Fruit fly (Drosophila melanogaster) whole organism, embryonic: Measurements from ENCODE around the gene mtsh.

ENCODE experiments used
- Abd-B ChIP-seq: fragments of 200-800 bp; sonication (Bioruptor generic); optimal IDR thresholded peaks from 2 replicates; lab custom pipeline; 2018; ENCODE audit warnings: missing biosample characterization, mild to moderate bottlenecking, missing genetic modification characterization, moderate library complexity
- Atf-2 ChIP-seq: fragments of 200-800 bp; sonication (Bioruptor generic); optimal IDR thresholded peaks from 2 replicates; lab custom pipeline; 2016; ENCODE audit warnings: missing biosample characterization, missing genetic modification characterization
- Bgb ChIP-seq: fragments of 200-800 bp; sonication (Bioruptor generic); IDR thresholded peaks from 2 replicates; pipeline ENCODE4 v1.3.6; 2022; ENCODE audit warnings: missing biosample characterization, missing genetic modification characterization; ENCODE audit not compliant: partially characterized antibody
- CG10654 ChIP-seq: fragments of 200-800 bp; sonication (Bioruptor generic); optimal IDR thresholded peaks from 2 replicates; lab custom pipeline; 2016; ENCODE audit warnings: missing biosample characterization, missing genetic modification characterization
- CG11723 ChIP-seq: fragments of 200-800 bp; sonication (Bioruptor generic); optimal IDR thresholded peaks from 2 replicates; lab custom pipeline; 2017; ENCODE audit warnings: missing biosample characterization, mild to moderate bottlenecking, missing genetic modification characterization
- CG12769 ChIP-seq: fragments of 200-800 bp; sonication (Bioruptor generic); optimal IDR thresholded peaks from 2 replicates; lab custom pipeline; 2019; ENCODE audit warnings: missing biosample characterization, mild to moderate bottlenecking, missing genetic modification characterization, moderate library complexity
- CG15073 ChIP-seq: fragments of 200-800 bp; sonication (Bioruptor generic); optimal IDR thresholded peaks from 2 replicates; lab custom pipeline; 2016; ENCODE audit warnings: missing biosample characterization, missing genetic modification characterization
- CG1529 ChIP-seq: fragments of 200-800 bp; sonication (Bioruptor generic); optimal IDR thresholded peaks from 3 replicates; lab custom pipeline; 2018; ENCODE audit warnings: missing biosample characterization, missing genetic modification characterization
- CG15479 ChIP-seq: fragments of 200-800 bp; sonication (Bioruptor generic); optimal IDR thresholded peaks from 3 replicates; lab custom pipeline; 2019; ENCODE audit warnings: missing biosample characterization, mild to moderate bottlenecking, missing genetic modification characterization, moderate library complexity
- CG15696 ChIP-seq: fragments of 200-800 bp; sonication (Bioruptor generic); optimal IDR thresholded peaks from 2 replicates; lab custom pipeline; 2019; ENCODE audit warnings: missing biosample characterization, mild to moderate bottlenecking, missing genetic modification characterization, moderate library complexity
- CG1603 ChIP-seq: fragments of 200-800 bp; sonication (Bioruptor generic); optimal IDR thresholded peaks from 2 replicates; lab custom pipeline; 2019; ENCODE audit warnings: missing biosample characterization, mild to moderate bottlenecking, missing genetic modification characterization, moderate library complexity
- CG2120 ChIP-seq: fragments of 200-800 bp; sonication (Bioruptor generic); optimal IDR thresholded peaks from 3 replicates; lab custom pipeline; 2016; ENCODE audit warnings: missing biosample characterization, missing genetic modification characterization
- CG2712 ChIP-seq: fragments of 200-800 bp; optimal IDR thresholded peaks from 3 replicates; lab custom pipeline; 2019; ENCODE audit warnings: missing biosample characterization, mild to moderate bottlenecking, missing genetic modification characterization, moderate library complexity
- CG30431 ChIP-seq: fragments of 200-800 bp; sonication (Bioruptor generic); optimal IDR thresholded peaks from 2 replicates; lab custom pipeline; 2017; ENCODE audit warnings: missing biosample characterization, missing genetic modification characterization
- CG31441 ChIP-seq: fragments of 200-800 bp; sonication (Bioruptor generic); IDR thresholded peaks from 2 replicates; pipeline ENCODE4 v1.3.6; 2022; ENCODE audit warnings: missing biosample characterization, missing genetic modification characterization
- CG3838 ChIP-seq: fragments of 200-800 bp; sonication (Bioruptor generic); optimal IDR thresholded peaks from 3 replicates; lab custom pipeline; 2016; ENCODE audit warnings: missing biosample characterization, missing genetic modification characterization
- CG4360 ChIP-seq: fragments of 200-800 bp; sonication (Bioruptor generic); IDR thresholded peaks from 2 replicates; pipeline ENCODE4 v1.3.6; 2022; ENCODE audit warnings: missing biosample characterization, missing genetic modification characterization
- CG4424 ChIP-seq: fragments of 200-800 bp; sonication (Bioruptor generic); optimal IDR thresholded peaks from 3 replicates; lab custom pipeline; 2016; ENCODE audit warnings: missing biosample characterization, missing genetic modification characterization
- CG6254 ChIP-seq: fragments of 200-800 bp; sonication (Bioruptor generic); optimal IDR thresholded peaks from 3 replicates; lab custom pipeline; 2017; ENCODE audit warnings: mild to moderate bottlenecking, missing biosample characterization, missing genetic modification reagents, missing genetic modification characterization
- CG6689 ChIP-seq: fragments of 200-800 bp; sonication (Bioruptor generic); IDR thresholded peaks from 2 replicates; pipeline ENCODE4 v1.3.6; 2022; ENCODE audit warnings: missing biosample characterization, missing genetic modification characterization
- CG7271 ChIP-seq: fragments of 200-800 bp; sonication (Bioruptor generic); optimal IDR thresholded peaks from 2 replicates; lab custom pipeline; 2018; ENCODE audit warnings: missing biosample characterization, mild to moderate bottlenecking, missing genetic modification characterization, moderate library complexity
- CG7556 ChIP-seq: fragments of 200-800 bp; sonication (Bioruptor generic); optimal IDR thresholded peaks from 2 replicates; lab custom pipeline; 2017; ENCODE audit warnings: missing biosample characterization, mild to moderate bottlenecking, missing genetic modification characterization
- CG8359 ChIP-seq: fragments of 200-800 bp; sonication (Bioruptor generic); optimal IDR thresholded peaks from 2 replicates; lab custom pipeline; 2017; ENCODE audit warnings: missing biosample characterization, mild to moderate bottlenecking, missing genetic modification characterization, borderline replicate concordance
- Doc3 ChIP-seq: fragments of 200-800 bp; sonication (Bioruptor generic); IDR thresholded peaks from 3 replicates; pipeline ENCODE4 v1.3.6; 2022; ENCODE audit warnings: missing biosample characterization, missing genetic modification characterization; ENCODE audit not compliant: partially characterized antibody
- H2.0 ChIP-seq: fragments of 200-800 bp; sonication (Bioruptor generic); IDR thresholded peaks from 2 replicates; pipeline ENCODE4 v1.3.6; 2022; ENCODE audit warnings: missing biosample characterization, missing genetic modification characterization
- HmgD ChIP-seq: fragments of 200-800 bp; sonication (Bioruptor generic); optimal IDR thresholded peaks from 3 replicates; lab custom pipeline; 2016; ENCODE audit warnings: missing biosample characterization, missing genetic modification characterization
- Hmr ChIP-seq: fragments of 200-800 bp; sonication (Bioruptor generic); optimal IDR thresholded peaks from 3 replicates; lab custom pipeline; 2017; ENCODE audit warnings: mild to moderate bottlenecking, missing biosample characterization, missing genetic modification reagents, missing genetic modification characterization
- Hr3 ChIP-seq: fragments of 200-800 bp; sonication (Bioruptor generic); optimal IDR thresholded peaks from 3 replicates; lab custom pipeline; 2016; ENCODE audit warnings: missing biosample characterization, missing genetic modification characterization
- Hr78 ChIP-seq, 2 experiments: fragments of 200-800 bp in 1 of 2; fragments of >200 bp in 1 of 2; sonication (Bioruptor generic) in 1 of 2; optimal IDR thresholded peaks; 2 replicates each; lab custom pipeline; 2017 to 2019; ENCODE audit warnings: missing biosample characterization in 2 of 2, missing genetic modification characterization in 2 of 2, mild to moderate bottlenecking in 1 of 2, moderate library complexity in 1 of 2
- Mad ChIP-seq: fragments of 200-800 bp; sonication (Bioruptor generic); optimal IDR thresholded peaks from 2 replicates; lab custom pipeline; 2016; ENCODE audit warnings: missing biosample characterization, missing genetic modification characterization
- Meics ChIP-seq: fragments of 200-800 bp; sonication (Bioruptor generic); optimal IDR thresholded peaks from 2 replicates; lab custom pipeline; 2017; ENCODE audit warnings: missing biosample characterization, mild to moderate bottlenecking, missing genetic modification characterization
- Neu2 ChIP-seq: fragments of 200-800 bp; sonication (Bioruptor generic); optimal IDR thresholded peaks from 3 replicates; lab custom pipeline; 2016; ENCODE audit warnings: missing biosample characterization, missing genetic modification characterization, borderline replicate concordance
- Nf-YA ChIP-seq: fragments of 200-800 bp; sonication (Bioruptor generic); IDR thresholded peaks from 2 replicates; pipeline ENCODE4 v1.3.6; 2022; ENCODE audit warnings: missing biosample characterization, missing genetic modification characterization
- Side ChIP-seq: fragments of 200-800 bp; sonication (Bioruptor generic); optimal IDR thresholded peaks from 2 replicates; lab custom pipeline; 2016; ENCODE audit warnings: missing biosample characterization, missing genetic modification characterization
- Six4 ChIP-seq: fragments of 200-800 bp; sonication (Bioruptor generic); optimal IDR thresholded peaks from 2 replicates; lab custom pipeline; 2016; ENCODE audit warnings: missing biosample characterization, missing genetic modification characterization
- Sox102F ChIP-seq: fragments of 200-800 bp; sonication (Bioruptor generic); optimal IDR thresholded peaks from 2 replicates; lab custom pipeline; 2018; ENCODE audit warnings: missing biosample characterization, mild to moderate bottlenecking, missing genetic modification characterization, moderate library complexity
- TFAM ChIP-seq: fragments of 200-800 bp; sonication (Bioruptor generic); optimal IDR thresholded peaks from 2 replicates; lab custom pipeline; 2017; ENCODE audit warnings: missing biosample characterization, missing genetic modification characterization, inconsistent platforms
- abd-A ChIP-seq: fragments of 200-800 bp; sonication (Bioruptor generic); optimal IDR thresholded peaks from 3 replicates; lab custom pipeline; 2019; ENCODE audit warnings: missing biosample characterization, mild to moderate bottlenecking, missing genetic modification characterization, moderate library complexity
- cas ChIP-seq: fragments of 200-800 bp; sonication (Bioruptor generic); IDR thresholded peaks from 2 replicates; pipeline ENCODE4 v1.3.6; 2022; ENCODE audit warnings: missing biosample characterization, missing genetic modification characterization
- crp ChIP-seq, 2 experiments: fragments of 200-800 bp; sonication (Bioruptor generic); optimal IDR thresholded peaks; 2 replicates in 1 of 2; 3 replicates in 1 of 2; lab custom pipeline; 2017; ENCODE audit warnings: missing biosample characterization in 2 of 2, missing genetic modification characterization in 2 of 2, mild to moderate bottlenecking in 1 of 2, moderate library complexity in 1 of 2
- cwo ChIP-seq: fragments of 200-800 bp; sonication (Bioruptor generic); optimal IDR thresholded peaks from 3 replicates; lab custom pipeline; 2017; ENCODE audit warnings: missing biosample characterization, missing genetic modification characterization, mild to moderate bottlenecking, moderate library complexity, missing genetic modification reagents
- dimm ChIP-seq: fragments of 200-800 bp; sonication (Bioruptor generic); IDR thresholded peaks from 2 replicates; pipeline ENCODE4 v1.3.6; 2022; ENCODE audit warnings: missing biosample characterization, missing genetic modification characterization
- dmrt99B ChIP-seq: fragments of 200-800 bp; sonication (Bioruptor generic); optimal IDR thresholded peaks from 2 replicates; lab custom pipeline; 2018; ENCODE audit warnings: missing biosample characterization, mild to moderate bottlenecking, missing genetic modification characterization, moderate library complexity
- fd64A ChIP-seq: fragments of 200-800 bp; sonication (Bioruptor generic); optimal IDR thresholded peaks from 3 replicates; lab custom pipeline; 2018; ENCODE audit warnings: missing biosample characterization, mild to moderate bottlenecking, missing genetic modification characterization
- h ChIP-seq: fragments of >200 bp; optimal IDR thresholded peaks from 2 replicates; lab custom pipeline; 2017
- lbe ChIP-seq: fragments of 200-800 bp; sonication (Bioruptor generic); optimal IDR thresholded peaks from 2 replicates; lab custom pipeline; 2016; ENCODE audit warnings: missing biosample characterization, mild to moderate bottlenecking, missing genetic modification characterization
- lmd ChIP-seq: fragments of 200-800 bp; sonication (Bioruptor generic); IDR thresholded peaks from 2 replicates; pipeline ENCODE4 v1.3.6; 2022; ENCODE audit warnings: missing biosample characterization, missing genetic modification characterization
- lola ChIP-seq, 3 experiments: fragments of >200 bp in 2 of 3; fragments of 200-800 bp in 1 of 3; sonication (Bioruptor generic) in 1 of 3; optimal IDR thresholded peaks; 2 replicates each; lab custom pipeline; 2017 to 2019; ENCODE audit warnings: missing biosample characterization in 3 of 3, missing genetic modification characterization in 3 of 3, mild to moderate bottlenecking in 1 of 3, moderate library complexity in 1 of 3

The mtsh gene

DNA sequence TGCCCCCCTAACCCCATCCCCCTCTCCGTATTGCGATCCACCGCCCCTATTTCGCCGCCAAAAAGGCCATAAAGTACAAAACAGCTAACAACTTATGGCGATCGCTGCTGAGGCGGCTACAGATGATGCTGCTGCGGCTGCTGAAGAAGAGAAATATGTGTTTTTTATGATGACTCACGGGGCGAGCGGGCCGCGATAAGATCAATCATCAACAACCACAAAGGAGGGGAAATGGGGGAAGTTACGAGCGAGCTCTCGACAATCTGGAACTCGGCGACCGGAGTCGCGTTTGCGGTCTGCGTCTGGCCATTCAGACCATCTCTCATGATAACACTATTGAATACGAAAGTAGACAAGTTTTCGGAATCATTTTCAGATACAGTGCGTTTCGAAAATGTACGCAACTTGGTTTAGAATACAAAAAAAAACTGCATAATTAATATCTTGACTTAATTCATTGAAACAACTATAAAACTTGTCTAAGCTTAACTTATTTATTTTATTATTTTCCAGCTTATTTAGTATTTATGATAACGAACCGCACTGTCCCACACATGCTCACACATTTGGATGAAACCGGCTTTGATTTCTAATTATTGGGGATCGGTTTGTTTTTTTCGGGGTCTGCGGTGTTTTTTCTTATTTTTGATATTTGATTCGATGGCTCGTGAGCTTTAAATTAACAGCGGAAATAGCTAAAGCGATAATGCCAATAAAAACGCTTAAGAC, 27.4 kb downstream of the mtsh start (continued):
- TF ChIP-seq Side (GFP tag; lab: Kevin White, UChicago) (peak; percentile 95), CG1603 (tag; lab: Kevin White, UChicago) (peak; percentile 93), dmrt99B (tag; lab: Kevin White, UChicago) (peak; percentile 97), cas (GFP tag; lab: Robert Waterston, UW) (peak; percentile 92), CG8359 (GFP tag; lab: Kevin White, UChicago) (peak; percentile 82), lola (GFP tag; optimal IDR thresholded peaks at IDR 0.05; lab: Kevin White, UChicago) (peak in 1 of 3 experiments; percentile 92), CG7271 (tag; lab: Kevin White, UChicago) (peak; percentile 80), CG11723 (GFP tag; lab: Kevin White, UChicago) (peak; percentile 92), Hmr (GFP tag; lab: Kevin White, UChicago) (peak; percentile 95), CG2120 (GFP tag; lab: Kevin White, UChicago) (peak; percentile 97), crp (GFP tag; optimal IDR thresholded peaks at IDR 0.05; lab: Kevin White, UChicago) (peak in 1 of 2 experiments; percentile 63), CG30431 (GFP tag; lab: Kevin White, UChicago) (peak; percentile 85), CG4360 (GFP tag; lab: Robert Waterston, UW) (peak; percentile 82), Bgb (no peak), h (lab: Kevin White, UChicago) (no peak), CG15696 (tag; lab: Kevin White, UChicago) (peak; percentile 87), Abd-B (GFP tag; lab: Kevin White, UChicago) (peak; percentile 87), Hr78 (GFP tag; optimal IDR thresholded peaks at IDR 0.05; lab: Kevin White, UChicago) (peak in 1 of 2 experiments; percentile 95), CG1529 (peak; percentile 93), lbe (GFP tag; lab: Kevin White, UChicago) (peak; percentile 32), H2.0 (GFP tag; lab: Robert Waterston, UW) (peak; percentile 96), dimm (peak; percentile 94), Meics (GFP tag; lab: Kevin White, UChicago) (peak; percentile 96), CG6254 (GFP tag; lab: Kevin White, UChicago) (peak; percentile 91), TFAM (GFP tag; lab: Kevin White, UChicago) (peak; percentile 77), Six4 (GFP tag; lab: Kevin White, UChicago) (peak; percentile 95), CG15479 (GFP tag; lab: Kevin White, UChicago) (no peak), fd64A (GFP tag; lab: Kevin White, UChicago) (peak; percentile 91), CG4424 (peak; percentile 96), CG3838 (peak; percentile 77), HmgD (peak; percentile 75), Hr3 (GFP tag; lab: Kevin White, UChicago) (peak; percentile 93), Mad (GFP tag; lab: Kevin White, UChicago) (peak; percentile 90), lmd (GFP tag; lab: Robert Waterston, UW) (peak; percentile 97), CG31441 (peak; percentile 93), Atf-2 (GFP tag; lab: Kevin White, UChicago) (peak; percentile 81), cwo (GFP tag; lab: Kevin White, UChicago) (peak; percentile 94), CG15073 (GFP tag; lab: Kevin White, UChicago) (peak; percentile 66), CG10654 (GFP tag; lab: Kevin White, UChicago) (peak; percentile 90), CG6689 (GFP tag; lab: Robert Waterston, UW) (peak; percentile 97), abd-A (tag; lab: Kevin White, UChicago) (peak; percentile 98), CG2712 (tag; lab: Kevin White, UChicago) (peak; percentile 98), Sox102F (GFP tag; lab: Kevin White, UChicago) (peak; percentile 98), Nf-YA (GFP tag; lab: Robert Waterston, UW) (peak; percentile 95), Neu2 (GFP tag; lab: Kevin White, UChicago) (peak; percentile 16), Doc3 (GFP tag; lab: Robert Waterston, UW) (no peak), CG7556 (GFP tag; lab: Kevin White, UChicago) (peak; percentile 97), CG12769 (peak; percentile 95)
